Fruit fly (Drosophila melanogaster) whole organism, pupa: ENCODE results near the gene sunz.

Source experiments
- CG10348 ChIP-seq: fragments of 200-800 bp; sonication (Bioruptor generic); IDR thresholded peaks from 2 replicates; pipeline ENCODE4 v1.3.6; 2022; ENCODE audit warnings: missing biosample characterization, missing genetic modification characterization
- CG12605 ChIP-seq: fragments of 200-800 bp; sonication (Bioruptor generic); IDR thresholded peaks from 2 replicates; pipeline ENCODE4 v1.3.6; 2022; ENCODE audit warnings: missing biosample characterization, missing genetic modification characterization
- CG13204 ChIP-seq: fragments of 200-800 bp; sonication (Bioruptor generic); optimal IDR thresholded peaks from 2 replicates; lab custom pipeline; 2018; ENCODE audit warnings: missing biosample characterization, mild to moderate bottlenecking, missing genetic modification characterization, moderate library complexity
- CG14655 ChIP-seq: fragments of 200-800 bp; sonication (Bioruptor generic); optimal IDR thresholded peaks from 3 replicates; lab custom pipeline; 2017; ENCODE audit warnings: mild to moderate bottlenecking, missing biosample characterization, missing genetic modification reagents, missing genetic modification characterization
- CG15710 ChIP-seq: fragments of 200-800 bp; sonication (Bioruptor generic); optimal IDR thresholded peaks from 2 replicates; lab custom pipeline; 2018; ENCODE audit warnings: missing biosample characterization, mild to moderate bottlenecking, missing genetic modification characterization, moderate library complexity
- CG17806 ChIP-seq: fragments of 200-800 bp; sonication (Bioruptor generic); optimal IDR thresholded peaks from 2 replicates; lab custom pipeline; 2018; ENCODE audit warnings: missing biosample characterization, mild to moderate bottlenecking, missing genetic modification characterization, moderate library complexity
- CG32121 ChIP-seq: fragments of 200-800 bp; sonication (Bioruptor generic); IDR thresholded peaks from 2 replicates; pipeline ENCODE4 v1.3.6; 2022; ENCODE audit warnings: missing biosample characterization, missing genetic modification characterization
- CG34367 ChIP-seq: fragments of 200-800 bp; sonication (Bioruptor generic); optimal IDR thresholded peaks from 2 replicates; lab custom pipeline; 2018; ENCODE audit warnings: missing biosample characterization, mild to moderate bottlenecking, missing genetic modification characterization
- CG4496 ChIP-seq: fragments of 200-800 bp; sonication (Bioruptor generic); IDR thresholded peaks from 3 replicates; pipeline ENCODE4 v1.3.6; 2022; ENCODE audit warnings: missing biosample characterization, missing genetic modification characterization
- CG8159 ChIP-seq: fragments of 200-800 bp; sonication (Bioruptor generic); optimal IDR thresholded peaks from 3 replicates; lab custom pipeline; 2018; ENCODE audit warnings: missing biosample characterization, mild to moderate bottlenecking, missing genetic modification characterization, moderate library complexity
- CG8301 ChIP-seq: fragments of 200-800 bp; sonication (Bioruptor generic); optimal IDR thresholded peaks from 2 replicates; lab custom pipeline; 2018; ENCODE audit warnings: missing biosample characterization, mild to moderate bottlenecking, missing genetic modification characterization
- CG9948 ChIP-seq: fragments of 200-800 bp; sonication (Bioruptor generic); optimal IDR thresholded peaks from 2 replicates; lab custom pipeline; 2018; ENCODE audit warnings: missing biosample characterization, mild to moderate bottlenecking, missing genetic modification characterization, moderate library complexity
- D1 ChIP-seq: fragments of 200-800 bp; sonication (Bioruptor generic); optimal IDR thresholded peaks from 2 replicates; lab custom pipeline; 2018; ENCODE audit warnings: missing biosample characterization, mild to moderate bottlenecking, missing genetic modification characterization, moderate library complexity
- EcR ChIP-seq: fragments of 200-800 bp; sonication (Bioruptor generic); optimal IDR thresholded peaks from 3 replicates; lab custom pipeline; 2019; ENCODE audit warnings: missing biosample characterization, missing genetic modification characterization, mild to moderate bottlenecking, moderate library complexity, missing genetic modification reagents
- Ets98B ChIP-seq: fragments of 200-800 bp; sonication (Bioruptor generic); IDR thresholded peaks from 2 replicates; pipeline ENCODE4 v1.3.6; 2022; ENCODE audit warnings: missing biosample characterization, missing genetic modification characterization
- Pif1A ChIP-seq: fragments of 200-800 bp; sonication (Bioruptor generic); optimal IDR thresholded peaks from 3 replicates; lab custom pipeline; 2016; ENCODE audit warnings: missing biosample characterization, missing genetic modification characterization
- Pif1B ChIP-seq: fragments of 200-800 bp; sonication (Bioruptor generic); optimal IDR thresholded peaks from 3 replicates; lab custom pipeline; 2016; ENCODE audit warnings: missing biosample characterization, missing genetic modification characterization
- Snoo ChIP-seq: fragments of 200-800 bp; sonication (Bioruptor generic); optimal IDR thresholded peaks from 3 replicates; lab custom pipeline; 2017; ENCODE audit warnings: missing biosample characterization, mild to moderate bottlenecking, missing genetic modification characterization, inconsistent platforms
- fd96Ca ChIP-seq: fragments of 200-800 bp; sonication (Bioruptor generic); IDR thresholded peaks from 3 replicates; pipeline ENCODE4 v1.3.6; 2022; ENCODE audit warnings: missing biosample characterization, missing genetic modification characterization
- gl ChIP-seq: fragments of 200-800 bp; sonication (Bioruptor generic); optimal IDR thresholded peaks from 2 replicates; lab custom pipeline; 2018; ENCODE audit warnings: missing biosample characterization, mild to moderate bottlenecking, missing genetic modification characterization
- rn ChIP-seq: fragments of 200-800 bp; sonication (Bioruptor generic); IDR thresholded peaks from 2 replicates; pipeline ENCODE4 v1.3.6; 2022; ENCODE audit warnings: missing biosample characterization, missing genetic modification characterization

sunz gene

dm6 chr3R:6629851-6630250 is at the start of gene sunz:
sunz (plus strand) TSS chr3R:6630151.
- TF ChIP-seq CG13204 (GFP tag; lab: Kevin White, UChicago) (no peak), CG4496 (no peak), CG8159 (no peak)

- no peak for TF ChIP-seq Snoo (tag; lab: Kevin White, UChicago)
- TF ChIP-seq Pif1A (GFP tag; lab: Kevin White, UChicago) = no peak
- TF ChIP-seq CG17806 = no peak
- no peak for TF ChIP-seq Ets98B (GFP tag; lab: Robert Waterston, UW)
- no peak for TF ChIP-seq Pif1B (GFP tag; lab: Kevin White, UChicago)
- TF ChIP-seq fd96Ca (GFP tag; lab: Robert Waterston, UW) = no peak
- TF ChIP-seq CG15710 (tag; lab: Kevin White, UChicago) = no peak
- no peak for TF ChIP-seq CG4496
- TF ChIP-seq EcR (GFP tag; lab: Kevin White, UChicago) = no peak
- TF ChIP-seq CG13204 (GFP tag; lab: Kevin White, UChicago) = no peak
- TF ChIP-seq rn (GFP tag; lab: Robert Waterston, UW) = no peak
- TF ChIP-seq CG14655 = no peak
- TF ChIP-seq CG32121 (GFP tag; lab: Robert Waterston, UW) = no peak
- TF ChIP-seq CG12605 (GFP tag; lab: Robert Waterston, UW) = no peak
- no peak for TF ChIP-seq D1
- TF ChIP-seq CG10348 (GFP tag; lab: Robert Waterston, UW) = no peak
- no peak for TF ChIP-seq gl (tag; lab: Kevin White, UChicago)
- TF ChIP-seq, all 21 proteins: peak for 0
Observed at dm6 chr3R:6580484-6580883, 49.5 kb upstream of the sunz start, which contains the start of gene CG2336. CG2336 (plus strand) TSS chr3R:6580784.

dm6 chr3R:6593068-6593567 is 36.8 kb upstream of the sunz start, which contains the start of gene dpr11:
dpr11 (minus strand) TSS chr3R:6593330.
- no peak for TF ChIP-seq CG13204 (GFP tag; lab: Kevin White, UChicago)
- no peak for TF ChIP-seq CG12605 (GFP tag; lab: Robert Waterston, UW)
- no peak for TF ChIP-seq CG10348 (GFP tag; lab: Robert Waterston, UW)
- no peak for TF ChIP-seq CG34367 (tag; lab: Kevin White, UChicago)
- no peak for TF ChIP-seq Pif1A (GFP tag; lab: Kevin White, UChicago)
- TF ChIP-seq CG15710 (tag; lab: Kevin White, UChicago) = no peak
- no peak for TF ChIP-seq EcR (GFP tag; lab: Kevin White, UChicago)
- no peak for TF ChIP-seq CG8301 (tag; lab: Kevin White, UChicago)

dm6 chr3R:6597922-6598321 is 32.0 kb upstream of the sunz start, which contains the start of gene CG1138:
CG1138 (minus strand) TSS chr3R:6598022.
- TF ChIP-seq Pif1A (GFP tag; lab: Kevin White, UChicago) (no peak), fd96Ca (GFP tag; lab: Robert Waterston, UW) (no peak), rn (GFP tag; lab: Robert Waterston, UW) (no peak), Snoo (tag; lab: Kevin White, UChicago) (no peak), D1 (no peak), CG14655 (no peak), Pif1B (GFP tag; lab: Kevin White, UChicago) (no peak), CG34367 (tag; lab: Kevin White, UChicago) (no peak), CG17806 (no peak), gl (tag; lab: Kevin White, UChicago) (no peak), CG32121 (GFP tag; lab: Robert Waterston, UW) (no peak), CG12605 (GFP tag; lab: Robert Waterston, UW) (no peak), CG15710 (tag; lab: Kevin White, UChicago) (no peak), CG10348 (GFP tag; lab: Robert Waterston, UW) (no peak), CG9948 (tag; lab: Kevin White, UChicago) (no peak)

- no peak for TF ChIP-seq Pif1A (GFP tag; lab: Kevin White, UChicago)
- TF ChIP-seq rn (GFP tag; lab: Robert Waterston, UW) = no peak
- no peak for TF ChIP-seq CG34367 (tag; lab: Kevin White, UChicago)
- no peak for TF ChIP-seq CG9948 (tag; lab: Kevin White, UChicago)
- TF ChIP-seq gl (tag; lab: Kevin White, UChicago) = no peak
- TF ChIP-seq CG14655 = no peak
- TF ChIP-seq CG32121 (GFP tag; lab: Robert Waterston, UW) = no peak
- TF ChIP-seq CG4496 = no peak
- no peak for TF ChIP-seq fd96Ca (GFP tag; lab: Robert Waterston, UW)
- no peak for TF ChIP-seq EcR (GFP tag; lab: Kevin White, UChicago)
- TF ChIP-seq CG8301 (tag; lab: Kevin White, UChicago) = no peak
- TF ChIP-seq CG12605 (GFP tag; lab: Robert Waterston, UW) = no peak
- no peak for TF ChIP-seq CG13204 (GFP tag; lab: Kevin White, UChicago)
- no peak for TF ChIP-seq CG8159
- no peak for TF ChIP-seq D1
Observed at dm6 chr3R:6600942-6601341, 29.0 kb upstream of the sunz start, which contains the start of gene CG31482. CG31482 (plus strand) TSS chr3R:6601242.

dm6 chr3R:6605142-6605541 is 24.8 kb upstream of the sunz start:
- no peak for TF ChIP-seq gl (tag; lab: Kevin White, UChicago)
- TF ChIP-seq Pif1B (GFP tag; lab: Kevin White, UChicago) = no peak
- no peak for TF ChIP-seq rn (GFP tag; lab: Robert Waterston, UW)
- TF ChIP-seq CG17806 = no peak
- no peak for TF ChIP-seq CG9948 (tag; lab: Kevin White, UChicago)
- TF ChIP-seq CG12605 (GFP tag; lab: Robert Waterston, UW) = no peak
- TF ChIP-seq CG32121 (GFP tag; lab: Robert Waterston, UW) = no peak
